Worm (Caenorhabditis elegans) whole organism, midembryonic: Measurements from ENCODE around the gene H40L08.1.

Source experiments
- T22C8.4 ChIP-seq: fragments of 200-800 bp; sonication (Bioruptor generic); IDR thresholded peaks from 2 replicates; pipeline ENCODE4 v1.3.6; 2022; ENCODE audit warnings: missing genetic modification characterization, missing compliant biosample characterization
- cog-1 ChIP-seq: sonication (generic microtip); optimal IDR thresholded peaks from 2 replicates; lab custom pipeline; 2016; ENCODE audit warnings: missing genetic modification characterization, missing compliant biosample characterization
- flt-1 ChIP-seq: fragments of 200-800 bp; sonication (Bioruptor generic); IDR thresholded peaks from 2 replicates; pipeline ENCODE4 v1.3.6; 2022; ENCODE audit warnings: missing genetic modification characterization, missing compliant biosample characterization
- klf-2 ChIP-seq: fragments of 200-800 bp; sonication (Bioruptor generic); conservative IDR thresholded peaks from 2 replicates; pipeline ENCODE4 v1.3.6; 2022; ENCODE audit warnings: missing genetic modification reagents, missing genetic modification characterization, missing compliant biosample characterization
- med-1 ChIP-seq: sonication (generic microtip); optimal IDR thresholded peaks from 2 replicates; lab custom pipeline; 2017; ENCODE audit warnings: missing genetic modification characterization, mild to moderate bottlenecking, missing compliant biosample characterization, antibody characterized with exemption, missing genetic modification reagents; ENCODE audit not compliant: insufficient read depth
- ref-1 ChIP-seq: fragments of 200-800 bp; sonication (Bioruptor generic); conservative IDR thresholded peaks from 2 replicates; pipeline ENCODE4 v1.3.6; 2022; ENCODE audit warnings: missing genetic modification reagents, missing genetic modification characterization, missing compliant biosample characterization
- tab-1 ChIP-seq: fragments of 200-800 bp; sonication (Bioruptor generic); IDR thresholded peaks from 2 replicates; pipeline ENCODE4 v1.3.6; 2022; ENCODE audit warnings: missing genetic modification characterization, missing compliant biosample characterization
- ztf-23 ChIP-seq: fragments of 200-800 bp; sonication (Bioruptor generic); IDR thresholded peaks from 2 replicates; pipeline ENCODE4 v1.3.6; 2022; ENCODE audit warnings: missing genetic modification reagents, missing genetic modification characterization, missing compliant biosample characterization
- ztf-29 ChIP-seq: fragments of 200-800 bp; sonication (Bioruptor generic); IDR thresholded peaks from 2 replicates; pipeline ENCODE4 v1.3.6; 2022; ENCODE audit warnings: missing genetic modification reagents, missing genetic modification characterization, missing compliant biosample characterization

The H40L08.1 gene

DNA sequence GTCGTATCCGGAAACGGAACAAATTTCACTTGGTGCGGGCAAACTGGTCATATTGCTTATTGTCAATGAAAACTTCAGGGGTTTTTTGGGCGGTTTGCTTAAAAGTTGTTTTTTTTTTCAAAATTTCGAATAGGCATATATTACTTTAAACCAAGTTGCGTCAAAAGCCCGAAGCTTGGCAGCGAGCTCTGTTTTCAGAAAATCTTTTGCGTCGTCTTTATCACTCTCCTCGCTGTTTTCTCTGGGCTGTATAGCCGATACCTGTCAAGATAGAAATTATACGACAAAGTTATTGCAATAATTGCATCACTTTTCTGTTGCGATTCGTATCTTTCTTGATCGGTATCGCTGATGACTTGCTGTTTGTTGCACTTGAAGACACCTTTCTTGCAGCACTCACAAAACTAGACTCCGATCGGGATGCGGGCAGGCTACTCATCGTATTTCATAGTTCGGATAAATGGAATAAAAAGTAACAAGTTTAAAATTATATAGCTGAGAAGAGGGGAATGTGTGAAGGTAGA, 7.8 kb downstream of the H40L08.1 start, which contains the start of the genes H40L08.3 and H40L08.9:
H40L08.3 (minus strand) TSS at position 51 of the 524 bp plus-strand sequence.
H40L08.9 (minus strand) TSS at position 439 of the 524 bp plus-strand sequence.
- TF ChIP-seq ztf-23: no peak
- TF ChIP-seq ref-1 (GFP tag; lab: Robert Waterston, UW): no peak
- TF ChIP-seq flt-1: no peak
- no peak for TF ChIP-seq med-1
- no peak for TF ChIP-seq cog-1 (tag; lab: Kevin White, UChicago)
- no peak for TF ChIP-seq T22C8.4
- TF ChIP-seq ztf-29 (GFP tag; lab: Robert Waterston, UW): no peak
- TF ChIP-seq tab-1: no peak
- no peak for TF ChIP-seq klf-2

ce11 chrX:15075170-15075569, 8.7 kb downstream of the H40L08.1 start:
- TF ChIP-seq tab-1 (no peak), ztf-29 (GFP tag; lab: Robert Waterston, UW) (no peak), T22C8.4 (no peak), cog-1 (tag; lab: Kevin White, UChicago) (no peak)

- TF ChIP-seq ztf-23: no peak
- no peak for TF ChIP-seq flt-1
- no peak for TF ChIP-seq cog-1 (tag; lab: Kevin White, UChicago)
- TF ChIP-seq T22C8.4: no peak
- no peak for TF ChIP-seq klf-2
- no peak for TF ChIP-seq ref-1 (GFP tag; lab: Robert Waterston, UW)
These were observed 10.4 kb downstream of the H40L08.1 start for ce11 chrX:15073479-15073878.

- no peak for TF ChIP-seq ztf-23
- no peak for TF ChIP-seq cog-1 (tag; lab: Kevin White, UChicago)
- no peak for TF ChIP-seq tab-1
- no peak for TF ChIP-seq ref-1 (GFP tag; lab: Robert Waterston, UW)
- TF ChIP-seq flt-1: no peak
- TF ChIP-seq med-1: no peak
- TF ChIP-seq T22C8.4: no peak
- TF ChIP-seq klf-2: no peak
- TF ChIP-seq ztf-29 (GFP tag; lab: Robert Waterston, UW): no peak
These were observed 11.0 kb downstream of the H40L08.1 start for ce11 chrX:15072877-15073276.

DNA sequence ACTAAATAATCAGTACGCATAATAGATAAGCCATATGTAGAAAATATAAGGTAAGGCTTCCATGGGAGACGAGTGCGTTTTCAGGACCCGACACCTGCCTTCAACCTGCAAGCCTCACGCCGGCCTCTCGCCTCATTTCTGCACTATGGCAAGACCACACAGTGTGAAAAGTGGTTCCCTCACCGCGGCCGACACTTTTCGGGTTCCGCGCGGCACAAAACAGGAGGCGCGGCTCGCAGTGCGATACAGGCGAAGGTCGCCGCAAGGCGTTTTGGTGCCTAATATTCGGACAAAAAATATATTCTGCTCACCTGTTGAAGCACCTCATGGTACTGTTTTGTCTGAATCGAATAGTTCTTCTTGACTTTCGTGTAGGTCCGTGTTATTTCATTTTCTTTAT, 13.7 kb downstream of the H40L08.1 start:
- TF ChIP-seq T22C8.4: no peak
- no peak for TF ChIP-seq ref-1 (GFP tag; lab: Robert Waterston, UW)
- no peak for TF ChIP-seq tab-1
- no peak for TF ChIP-seq cog-1 (tag; lab: Kevin White, UChicago)
- TF ChIP-seq med-1: no peak
- no peak for TF ChIP-seq flt-1
- TF ChIP-seq klf-2: no peak
- no peak for TF ChIP-seq ztf-29 (GFP tag; lab: Robert Waterston, UW)
- TF ChIP-seq ztf-23: no peak

ce11 chrX:15069242-15069641, 14.6 kb downstream of the H40L08.1 start, which contains the start of gene mam-6:
Gene mam-6 (minus strand): TSS chrX:15069342.
- TF ChIP-seq cog-1 (tag; lab: Kevin White, UChicago) (no peak), ztf-29 (GFP tag; lab: Robert Waterston, UW) (no peak), klf-2 (no peak), tab-1 (no peak)

DNA sequence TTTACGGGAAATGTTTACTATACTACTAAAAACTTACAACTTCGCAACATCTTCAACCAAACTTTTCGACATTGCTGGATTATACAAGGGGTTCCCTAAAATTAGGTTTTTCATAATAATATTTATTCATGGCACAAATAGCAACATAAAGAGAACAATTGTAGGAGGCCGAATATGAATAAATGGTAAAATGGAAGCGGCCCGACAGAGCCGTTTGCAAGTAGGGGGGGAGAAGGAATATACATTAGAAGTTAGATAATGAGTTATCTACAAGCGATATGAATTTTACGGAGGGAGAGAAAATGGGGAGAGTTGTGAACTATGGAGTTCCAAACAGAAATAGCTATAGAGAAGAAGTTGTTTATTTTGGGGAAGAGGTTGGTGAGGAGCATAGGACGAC, 23.6 kb downstream of the H40L08.1 start, which contains the start of gene fbxa-96:
fbxa-96 (minus strand) TSS at position 101 of the 400 bp plus-strand sequence.
- TF ChIP-seq klf-2 (no peak), ztf-29 (GFP tag; lab: Robert Waterston, UW) (no peak), med-1 (no peak), tab-1 (no peak), flt-1 (no peak), ztf-23 (no peak), T22C8.4 (no peak), ref-1 (GFP tag; lab: Robert Waterston, UW) (no peak), cog-1 (tag; lab: Kevin White, UChicago) (no peak)

DNA sequence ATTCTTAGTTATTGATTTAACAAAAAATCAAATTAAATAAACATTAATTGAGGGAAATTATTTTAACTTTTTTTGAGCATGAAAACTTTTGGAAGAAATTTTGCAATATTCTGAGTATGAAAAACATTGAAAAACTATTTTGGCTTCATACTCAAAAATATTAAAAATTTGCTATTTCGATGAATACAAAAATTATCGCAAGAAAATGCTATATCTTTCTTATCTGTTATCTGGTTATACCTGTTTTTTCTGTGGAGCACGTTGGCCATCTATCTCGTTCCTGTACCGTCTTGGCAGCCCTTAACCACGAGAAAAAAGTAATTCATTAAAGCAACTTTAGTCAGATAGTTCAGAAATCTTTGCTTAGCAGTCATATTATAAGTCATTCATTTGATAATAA, 26.0 kb downstream of the H40L08.1 start:
- TF ChIP-seq cog-1 (tag; lab: Kevin White, UChicago) (no peak), med-1 (no peak), klf-2 (no peak), flt-1 (no peak), ztf-23 (no peak), ref-1 (GFP tag; lab: Robert Waterston, UW) (no peak), tab-1 (no peak), T22C8.4 (no peak), ztf-29 (GFP tag; lab: Robert Waterston, UW) (no peak)

DNA sequence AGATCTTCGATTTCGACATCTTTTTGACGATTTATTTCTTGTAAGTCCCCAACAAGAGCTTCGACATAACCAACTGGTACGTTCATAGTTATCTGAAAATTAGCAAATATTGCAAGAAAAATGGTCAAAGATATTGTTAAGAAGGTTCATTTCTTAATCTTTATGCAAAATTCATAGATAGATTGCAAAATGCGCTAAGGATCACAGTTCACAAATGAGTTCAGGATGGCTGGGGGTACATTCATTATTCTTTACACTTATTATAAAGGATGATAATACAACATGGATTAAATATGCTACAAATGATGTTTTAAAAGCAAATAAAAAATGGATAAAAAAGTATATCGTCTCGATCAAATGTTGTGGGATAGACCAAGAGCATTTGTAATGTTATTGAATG, 27.1 kb downstream of the H40L08.1 start, which contains the start of gene H03G16.5:
H03G16.5 (minus strand) TSS at position 101 of the 400 bp plus-strand sequence.
- no peak for TF ChIP-seq ztf-23
- TF ChIP-seq cog-1 (tag; lab: Kevin White, UChicago): no peak
- no peak for TF ChIP-seq med-1

DNA sequence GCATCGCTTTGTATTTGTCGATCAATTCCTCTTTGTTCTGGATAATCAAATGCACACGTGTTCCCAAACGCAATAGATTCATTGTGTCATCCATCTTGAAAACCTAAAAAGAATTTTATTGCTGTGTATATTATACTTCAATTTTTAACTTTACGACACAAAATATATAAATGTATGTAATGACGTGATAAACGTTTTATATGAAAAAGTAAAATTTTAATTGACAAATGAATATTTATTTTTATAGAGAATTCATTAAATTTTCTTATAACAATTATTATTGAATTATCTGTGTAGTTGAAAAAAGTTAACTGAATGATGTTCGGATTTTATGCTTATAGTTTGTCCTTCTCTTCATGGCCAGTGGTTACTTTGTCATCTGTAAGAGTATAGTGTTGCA, 28.0 kb downstream of the H40L08.1 start, which contains the start of gene H03G16.7:
H03G16.7 (minus strand) TSS at position 101 of the 400 bp plus-strand sequence.
- no peak for TF ChIP-seq klf-2
- TF ChIP-seq ztf-23: no peak
- TF ChIP-seq med-1: no peak
- no peak for TF ChIP-seq T22C8.4
- no peak for TF ChIP-seq ztf-29 (GFP tag; lab: Robert Waterston, UW)
- TF ChIP-seq flt-1: no peak
- no peak for TF ChIP-seq cog-1 (tag; lab: Kevin White, UChicago)
- TF ChIP-seq tab-1: no peak
- TF ChIP-seq ref-1 (GFP tag; lab: Robert Waterston, UW): no peak

DNA sequence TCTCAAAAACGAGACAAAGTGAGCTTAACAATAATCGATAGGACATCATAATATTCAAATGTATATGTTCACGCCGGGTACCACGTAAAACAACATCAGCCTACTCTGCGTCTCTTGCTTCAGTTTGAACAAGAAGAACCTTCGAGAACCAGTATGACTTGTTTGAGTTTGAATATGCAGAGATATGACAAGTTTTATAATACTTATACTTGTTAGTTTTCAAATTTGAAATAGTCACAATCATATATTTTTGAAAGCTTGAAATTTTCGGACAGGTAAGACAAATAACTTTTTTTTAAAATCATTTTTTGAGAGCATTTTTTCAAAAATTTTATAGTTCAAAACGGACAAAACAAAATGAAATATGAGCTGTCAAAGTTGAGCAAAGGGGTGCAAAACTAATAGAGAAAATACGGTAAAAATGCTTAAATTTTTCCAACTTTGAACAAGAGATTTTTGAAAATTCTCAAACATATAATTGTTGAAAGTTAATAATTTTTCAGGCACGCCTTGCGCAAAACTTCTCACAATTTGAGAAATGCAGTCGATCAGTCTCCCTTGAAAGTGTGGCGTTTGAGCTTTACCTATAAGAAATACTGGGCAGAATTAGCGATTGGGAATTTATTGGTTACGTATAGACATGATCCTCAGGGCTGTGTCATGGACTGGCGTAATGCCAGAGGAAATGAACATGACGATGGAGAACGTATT, 30.5 kb downstream of the H40L08.1 start, which contains the start of gene H03G16.1:
H03G16.1 (plus strand) TSS at position 661 of the 711 bp plus-strand sequence.
- TF ChIP-seq tab-1: no peak
